Fruit fly (Drosophila melanogaster) whole organism, prepupa: ENCODE data around the gene PolD2.

Source experiments
- CG10631 ChIP-seq: fragments of 200-800 bp; sonication (Bioruptor generic); optimal IDR thresholded peaks from 2 replicates; lab custom pipeline; 2016; ENCODE audit warnings: missing biosample characterization, missing genetic modification characterization
- CG10669 ChIP-seq: fragments of 200-800 bp; sonication (Bioruptor generic); optimal IDR thresholded peaks from 3 replicates; lab custom pipeline; 2018; ENCODE audit warnings: missing biosample characterization, mild to moderate bottlenecking, missing genetic modification characterization, moderate library complexity
- CG11902 ChIP-seq: fragments of 200-800 bp; sonication (Bioruptor generic); optimal IDR thresholded peaks from 3 replicates; lab custom pipeline; 2016; ENCODE audit warnings: missing biosample characterization, missing genetic modification characterization
- CG15336 ChIP-seq: fragments of 200-800 bp; sonication (Bioruptor generic); IDR thresholded peaks from 2 replicates; pipeline ENCODE4 v1.3.6; 2022; ENCODE audit warnings: missing biosample characterization, missing genetic modification characterization
- CG1621 ChIP-seq: fragments of 200-800 bp; sonication (Bioruptor generic); optimal IDR thresholded peaks from 3 replicates; lab custom pipeline; 2018; ENCODE audit warnings: missing biosample characterization, mild to moderate bottlenecking, missing genetic modification characterization
- CG16779 ChIP-seq: fragments of 200-800 bp; sonication (Bioruptor generic); optimal IDR thresholded peaks from 3 replicates; lab custom pipeline; 2017; ENCODE audit warnings: missing biosample characterization, mild to moderate bottlenecking, missing genetic modification characterization
- CG3032 ChIP-seq: fragments of 200-800 bp; optimal IDR thresholded peaks from 2 replicates; lab custom pipeline; 2019; ENCODE audit warnings: missing biosample characterization, mild to moderate bottlenecking, missing genetic modification characterization, moderate library complexity
- CG31627 ChIP-seq: fragments of 200-800 bp; sonication (Bioruptor generic); optimal IDR thresholded peaks from 3 replicates; lab custom pipeline; 2016; ENCODE audit warnings: missing biosample characterization, missing genetic modification characterization
- CG32006 ChIP-seq: fragments of 200-800 bp; sonication (Bioruptor generic); optimal IDR thresholded peaks from 3 replicates; lab custom pipeline; 2017; ENCODE audit warnings: missing biosample characterization, mild to moderate bottlenecking, missing genetic modification characterization
- CG34406 ChIP-seq: fragments of 200-800 bp; sonication (Bioruptor generic); optimal IDR thresholded peaks from 3 replicates; lab custom pipeline; 2016; ENCODE audit warnings: missing biosample characterization, missing genetic modification characterization
- CG3919 ChIP-seq: fragments of 200-800 bp; sonication (Bioruptor generic); optimal IDR thresholded peaks from 3 replicates; lab custom pipeline; 2016; ENCODE audit warnings: missing biosample characterization, missing genetic modification characterization
- CG4318 ChIP-seq: fragments of 200-800 bp; sonication (Bioruptor generic); optimal IDR thresholded peaks from 3 replicates; lab custom pipeline; 2017; ENCODE audit warnings: missing biosample characterization, mild to moderate bottlenecking, missing genetic modification characterization
- CG6163 ChIP-seq: fragments of 200-800 bp; sonication (Bioruptor generic); IDR thresholded peaks from 3 replicates; pipeline ENCODE4 v1.3.6; 2022; ENCODE audit warnings: missing biosample characterization, missing genetic modification characterization
- CG6792 ChIP-seq: fragments of 200-800 bp; sonication (Bioruptor generic); optimal IDR thresholded peaks from 3 replicates; lab custom pipeline; 2016; ENCODE audit warnings: missing biosample characterization, missing genetic modification characterization
- CG6854 ChIP-seq: fragments of 200-800 bp; sonication (Bioruptor generic); optimal IDR thresholded peaks from 2 replicates; lab custom pipeline; 2017; ENCODE audit warnings: missing biosample characterization, mild to moderate bottlenecking, missing genetic modification characterization
- CG7368 ChIP-seq: fragments of 200-800 bp; sonication (Bioruptor generic); optimal IDR thresholded peaks from 3 replicates; lab custom pipeline; 2016; ENCODE audit warnings: missing biosample characterization, missing genetic modification characterization
- CG8319 ChIP-seq: fragments of 200-800 bp; sonication (Bioruptor generic); optimal IDR thresholded peaks from 3 replicates; lab custom pipeline; 2016; ENCODE audit warnings: missing biosample characterization, missing genetic modification characterization
- CG8632 ChIP-seq: fragments of 200-800 bp; sonication (Bioruptor generic); optimal IDR thresholded peaks from 3 replicates; lab custom pipeline; 2016; ENCODE audit warnings: missing biosample characterization, missing genetic modification characterization
- CG9139 ChIP-seq: fragments of 200-800 bp; sonication (Bioruptor generic); optimal IDR thresholded peaks from 3 replicates; lab custom pipeline; 2017; ENCODE audit warnings: missing biosample characterization, mild to moderate bottlenecking, missing genetic modification characterization
- Eip75B ChIP-seq: fragments of 200-800 bp; sonication (Bioruptor generic); optimal IDR thresholded peaks from 3 replicates; lab custom pipeline; 2016; ENCODE audit warnings: missing biosample characterization, missing genetic modification characterization
- Eip93F ChIP-seq: fragments of 200-800 bp; sonication (Bioruptor generic); optimal IDR thresholded peaks from 2 replicates; lab custom pipeline; 2016; ENCODE audit warnings: missing biosample characterization, mild to moderate bottlenecking, missing genetic modification characterization
- Ets21C ChIP-seq: fragments of 200-800 bp; sonication (Bioruptor generic); optimal IDR thresholded peaks from 3 replicates; lab custom pipeline; 2016; ENCODE audit warnings: missing biosample characterization, missing genetic modification characterization
- Ets96B ChIP-seq: fragments of 200-800 bp; optimal IDR thresholded peaks from 2 replicates; lab custom pipeline; 2019; ENCODE audit warnings: missing biosample characterization, mild to moderate bottlenecking, missing genetic modification characterization, moderate library complexity
- Gug ChIP-seq: fragments of 200-800 bp; sonication (Bioruptor generic); IDR thresholded peaks from 2 replicates; pipeline ENCODE4 v1.3.6; 2022; ENCODE audit warnings: missing biosample characterization, missing genetic modification characterization
- Hr38 ChIP-seq: sonication (Bioruptor generic); optimal IDR thresholded peaks from 2 replicates; lab custom pipeline; 2016; ENCODE audit warnings: missing biosample characterization, missing genetic modification characterization
- Hr4 ChIP-seq: fragments of 200-800 bp; sonication (Bioruptor generic); optimal IDR thresholded peaks from 3 replicates; lab custom pipeline; 2016; ENCODE audit warnings: missing biosample characterization, missing genetic modification characterization
- Lpt ChIP-seq: fragments of 200-800 bp; sonication (Bioruptor generic); optimal IDR thresholded peaks from 3 replicates; lab custom pipeline; 2016; ENCODE audit warnings: missing biosample characterization, missing genetic modification characterization
- Met ChIP-seq: fragments of 200-800 bp; sonication (Bioruptor generic); optimal IDR thresholded peaks from 3 replicates; lab custom pipeline; 2016; ENCODE audit warnings: missing biosample characterization, missing genetic modification characterization
- OdsH ChIP-seq: fragments of 200-800 bp; sonication (Bioruptor generic); optimal IDR thresholded peaks from 3 replicates; lab custom pipeline; 2016; ENCODE audit warnings: missing biosample characterization, missing genetic modification characterization
- Smox ChIP-seq: fragments of 200-800 bp; sonication (Bioruptor generic); optimal IDR thresholded peaks from 3 replicates; lab custom pipeline; 2016; ENCODE audit warnings: missing biosample characterization, missing genetic modification characterization
- Sox102F ChIP-seq: fragments of 200-800 bp; sonication (Bioruptor generic); optimal IDR thresholded peaks from 2 replicates; lab custom pipeline; 2016; ENCODE audit warnings: missing biosample characterization, mild to moderate bottlenecking, missing genetic modification characterization
- Sox15 ChIP-seq: fragments of 200-800 bp; sonication (Bioruptor generic); optimal IDR thresholded peaks from 3 replicates; lab custom pipeline; 2016; ENCODE audit warnings: missing biosample characterization, missing genetic modification characterization
- acj6 ChIP-seq: fragments of 200-800 bp; sonication (Bioruptor generic); optimal IDR thresholded peaks from 3 replicates; lab custom pipeline; 2016; ENCODE audit warnings: missing biosample characterization, missing genetic modification characterization
- cyc ChIP-seq: fragments of 200-800 bp; sonication (Bioruptor generic); optimal IDR thresholded peaks from 3 replicates; lab custom pipeline; 2016; ENCODE audit warnings: missing biosample characterization, missing genetic modification characterization
- dac ChIP-seq: fragments of 200-800 bp; sonication (Bioruptor generic); optimal IDR thresholded peaks from 2 replicates; lab custom pipeline; 2017; ENCODE audit warnings: missing biosample characterization, mild to moderate bottlenecking, missing genetic modification characterization
- dsx ChIP-seq: fragments of 200-800 bp; optimal IDR thresholded peaks from 3 replicates; lab custom pipeline; 2019; ENCODE audit warnings: missing biosample characterization, mild to moderate bottlenecking, missing genetic modification characterization, moderate library complexity; ENCODE audit not compliant: poor library complexity, severe bottlenecking
- esn ChIP-seq: fragments of 200-800 bp; sonication (Bioruptor generic); optimal IDR thresholded peaks from 2 replicates; lab custom pipeline; 2016; ENCODE audit warnings: missing biosample characterization, mild to moderate bottlenecking, missing genetic modification characterization, moderate library complexity
- fd85E ChIP-seq: fragments of 200-800 bp; sonication (Bioruptor generic); optimal IDR thresholded peaks from 3 replicates; lab custom pipeline; 2016; ENCODE audit warnings: missing biosample characterization, missing genetic modification characterization
- fkh ChIP-seq: fragments of 200-800 bp; sonication (Bioruptor generic); optimal IDR thresholded peaks from 3 replicates; lab custom pipeline; 2017; ENCODE audit warnings: missing biosample characterization, mild to moderate bottlenecking, missing genetic modification characterization, moderate library complexity
- lz ChIP-seq: fragments of 200-800 bp; sonication (Bioruptor generic); optimal IDR thresholded peaks from 3 replicates; lab custom pipeline; 2016; ENCODE audit warnings: missing biosample characterization, missing genetic modification characterization
- net ChIP-seq: fragments of 200-800 bp; sonication (Bioruptor generic); optimal IDR thresholded peaks from 3 replicates; lab custom pipeline; 2016; ENCODE audit warnings: missing biosample characterization, missing genetic modification characterization
- pdm3 ChIP-seq: fragments of 200-800 bp; sonication (Bioruptor generic); optimal IDR thresholded peaks from 3 replicates; lab custom pipeline; 2016; ENCODE audit warnings: missing biosample characterization, missing genetic modification characterization
- salr ChIP-seq, 2 experiments: fragments of 200-800 bp; sonication (Bioruptor generic); optimal IDR thresholded peaks; 3 replicates each; lab custom pipeline; 2016 to 2018; ENCODE audit warnings: missing biosample characterization in 2 of 2, missing genetic modification characterization in 2 of 2, mild to moderate bottlenecking in 1 of 2
- spab ChIP-seq: fragments of 200-800 bp; sonication (Bioruptor generic); optimal IDR thresholded peaks from 2 replicates; lab custom pipeline; 2017; ENCODE audit warnings: missing biosample characterization, mild to moderate bottlenecking, missing genetic modification characterization, missing genetic modification reagents
- ss ChIP-seq, 2 experiments: fragments of 200-800 bp; sonication (Bioruptor generic); optimal IDR thresholded peaks; 2 replicates in 1 of 2; 3 replicates in 1 of 2; lab custom pipeline; 2017 to 2018; ENCODE audit warnings: mild to moderate bottlenecking in 2 of 2, missing biosample characterization in 2 of 2, missing genetic modification characterization in 2 of 2, moderate library complexity in 1 of 2
- svp ChIP-seq: fragments of 200-800 bp; sonication (Bioruptor generic); peaks from one replicate; lab custom pipeline; 2016; ENCODE audit warnings: missing biosample characterization, missing genetic modification characterization
- topi ChIP-seq: fragments of 200-800 bp; sonication (Bioruptor generic); optimal IDR thresholded peaks from 3 replicates; lab custom pipeline; 2016; ENCODE audit warnings: missing biosample characterization, missing genetic modification characterization
- vri ChIP-seq: fragments of 200-800 bp; sonication (Bioruptor generic); optimal IDR thresholded peaks from 3 replicates; lab custom pipeline; 2016; ENCODE audit warnings: missing biosample characterization, mild to moderate bottlenecking, missing genetic modification characterization

PolD2 gene

DNA sequence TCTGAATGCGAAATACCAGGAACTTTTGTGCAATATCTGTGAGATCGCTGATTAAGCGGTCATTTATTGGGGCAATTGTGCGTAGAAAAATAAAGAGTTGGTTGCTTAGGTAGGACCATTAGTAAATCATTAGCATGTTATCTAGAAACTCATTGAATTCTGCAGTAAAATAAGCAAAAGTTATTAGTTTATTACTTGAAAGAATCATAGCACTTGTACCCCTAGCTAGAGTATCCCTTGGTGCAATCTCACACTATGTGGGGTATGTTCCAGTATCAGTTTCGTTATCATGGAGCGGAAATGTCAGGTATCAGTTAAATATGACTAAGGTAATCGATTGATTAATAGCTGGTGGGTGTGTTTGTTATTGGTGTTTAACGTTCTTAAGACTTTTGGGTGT is 30.0 kb upstream of the PolD2 start:
- TF ChIP-seq Eip93F (GFP tag; lab: Kevin White, UChicago) (no peak), vri (GFP tag; lab: Kevin White, UChicago) (peak; percentile 34)

DNA sequence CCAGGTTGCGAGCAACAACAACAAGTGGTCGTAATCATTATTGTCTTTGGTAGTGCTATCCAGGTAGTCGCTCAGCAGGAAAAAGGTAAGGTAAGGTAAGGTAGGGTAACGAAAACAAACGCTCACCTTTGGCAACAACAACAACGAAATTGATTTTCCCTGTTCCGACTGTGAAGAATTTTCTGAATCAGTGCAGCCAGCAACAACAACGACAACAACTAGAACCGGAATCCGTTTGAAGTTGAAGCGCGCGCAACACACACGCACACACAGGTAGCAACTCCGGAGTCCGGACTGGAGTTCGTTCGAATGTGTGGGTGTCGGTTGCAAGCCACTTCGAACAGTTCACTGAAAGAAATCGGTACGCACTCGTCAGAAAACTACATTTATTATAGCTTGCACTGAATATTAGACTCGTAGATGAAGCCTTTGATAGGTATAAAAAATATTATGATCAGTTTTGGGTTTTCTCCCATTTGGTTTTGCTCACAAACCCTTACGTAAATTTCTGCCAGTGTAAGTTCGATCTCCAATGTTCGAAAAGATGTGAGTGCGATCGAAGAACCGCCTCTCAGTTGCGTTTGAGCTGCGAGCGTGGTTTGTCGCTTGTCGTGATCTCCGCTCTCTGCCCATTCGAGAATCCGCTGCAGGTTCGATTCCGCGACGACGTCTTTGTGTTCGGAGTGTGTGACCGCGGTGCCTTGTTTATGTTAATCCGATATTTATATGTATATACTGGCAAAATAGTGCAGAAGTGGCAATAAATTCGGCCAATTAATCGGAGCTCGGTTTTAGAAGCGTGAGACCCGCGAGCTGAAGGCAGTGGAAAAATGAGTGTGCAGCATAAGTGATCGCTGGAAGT is 28.9 kb upstream of the PolD2 start, which contains the start of gene CG13921:
Gene CG13921, plus strand, starts transcription at position 570 of the 862 bp plus-strand sequence.
- TF ChIP-seq dsx, result peak; percentile 99
- peak; percentile 100 for TF ChIP-seq CG6163 (GFP tag; lab: Robert Waterston, UW)
- TF ChIP-seq CG6854 (GFP tag; lab: Kevin White, UChicago), result peak; percentile 99
- TF ChIP-seq topi, result peak; percentile 100
- TF ChIP-seq CG10631, result peak; percentile 100
- TF ChIP-seq Ets96B (tag; lab: Kevin White, UChicago), result peak; percentile 100
- peak; percentile 99 for TF ChIP-seq Lpt
- TF ChIP-seq CG9139 (GFP tag; lab: Kevin White, UChicago), result peak; percentile 99
- TF ChIP-seq CG16779, result peak; percentile 93
- TF ChIP-seq cyc (GFP tag; lab: Kevin White, UChicago), result peak; percentile 100
- TF ChIP-seq esn (GFP tag; lab: Kevin White, UChicago), result peak; percentile 100
- peak; percentile 99 for TF ChIP-seq Ets21C (GFP tag; lab: Kevin White, UChicago)
- peak; percentile 99 for TF ChIP-seq CG34406 (GFP tag; lab: Kevin White, UChicago)
- peak; percentile 100 for TF ChIP-seq CG6792 (GFP tag; lab: Kevin White, UChicago)
- TF ChIP-seq OdsH (GFP tag; lab: Kevin White, UChicago), result peak; percentile 100
- TF ChIP-seq Met, result peak; percentile 99
- TF ChIP-seq CG4318, result peak; percentile 99
- TF ChIP-seq Hr38 (GFP tag; lab: Kevin White, UChicago), result peak; percentile 90
- peak; percentile 100 for TF ChIP-seq CG32006
- TF ChIP-seq pdm3 (GFP tag; lab: Kevin White, UChicago), result peak; percentile 100
- peak; percentile 100 for TF ChIP-seq spab
- TF ChIP-seq CG1621 (tag; lab: Kevin White, UChicago), result peak; percentile 100
- TF ChIP-seq vri (GFP tag; lab: Kevin White, UChicago), result peak; percentile 99
- TF ChIP-seq fd85E, result peak; percentile 98
- peak; percentile 100 for TF ChIP-seq Gug
- TF ChIP-seq CG3032 (tag; lab: Kevin White, UChicago), result peak; percentile 100
- TF ChIP-seq ss (GFP tag; optimal IDR thresholded peaks at IDR 0.05; lab: Kevin White, UChicago), result peak; percentile 99
- TF ChIP-seq Eip75B, result peak; percentile 100
- TF ChIP-seq dac, result peak; percentile 99
- TF ChIP-seq salr (GFP tag; optimal IDR thresholded peaks at IDR 0.05; lab: Kevin White, UChicago), result peak; percentile 98 to 99
- peak; percentile 100 for TF ChIP-seq svp (GFP tag; lab: Kevin White, UChicago)
- TF ChIP-seq CG7368 (GFP tag; lab: Kevin White, UChicago), result peak; percentile 100
- TF ChIP-seq Hr4, result peak; percentile 99
- peak; percentile 99 for TF ChIP-seq Smox (GFP tag; lab: Kevin White, UChicago)
- peak; percentile 99 for TF ChIP-seq CG11902
- peak; percentile 100 for TF ChIP-seq CG15336 (GFP tag; lab: Robert Waterston, UW)
- peak; percentile 99 for TF ChIP-seq CG31627 (GFP tag; lab: Kevin White, UChicago)
- TF ChIP-seq CG3919 (GFP tag; lab: Kevin White, UChicago), result peak; percentile 100
- peak; percentile 100 for TF ChIP-seq acj6
- peak; percentile 100 for TF ChIP-seq lz (GFP tag; lab: Kevin White, UChicago)
- peak; percentile 99 for TF ChIP-seq CG8632 (GFP tag; lab: Kevin White, UChicago)
- TF ChIP-seq Sox15 (GFP tag; lab: Kevin White, UChicago), result peak; percentile 99
- peak; percentile 99 for TF ChIP-seq CG8319 (GFP tag; lab: Kevin White, UChicago)
- peak; percentile 100 for TF ChIP-seq CG10669 (GFP tag; lab: Kevin White, UChicago)
- TF ChIP-seq net (GFP tag; lab: Kevin White, UChicago), result peak; percentile 99
- TF ChIP-seq fkh, result peak; percentile 91
- peak; percentile 99 for TF ChIP-seq Sox102F (GFP tag; lab: Kevin White, UChicago)
